Fruit fly (Drosophila melanogaster): ENCODE data around the gene Spindly.

The Spindly gene

dm6 chr2L:3555408-3556058 is 25.4 kb upstream of the Spindly start (continued):
- TF ChIP-seq CG13296 (GFP tag; optimal IDR thresholded peaks at IDR 0.05) (no peak), CHES-1-like (GFP tag; optimal IDR thresholded peaks at IDR 0.05) (no peak), pum (GFP tag; optimal IDR thresholded peaks at IDR 0.05) (no peak), ERR (GFP tag; optimal IDR thresholded peaks at IDR 0.05) (no peak), Six4 (GFP tag; optimal IDR thresholded peaks at IDR 0.05) (no peak), Optix (GFP tag; IDR thresholded peaks at IDR 0.05) (peak; percentile 51; the same call in 1 of the 3 replicates), CG18476 (GFP tag; optimal IDR thresholded peaks at IDR 0.05) (no peak), CG18619 (GFP tag; optimal IDR thresholded peaks at IDR 0.05) (no peak), tna (GFP tag; IDR thresholded peaks at IDR 0.05; ENCODE audit: partially characterized antibody) (no peak), ci (GFP tag; IDR thresholded peaks at IDR 0.05) (0 out of 3 replicates have a peak, but pooled peaks have one; percentile 20), Hr51 (GFP tag; optimal IDR thresholded peaks at IDR 0.05) (no peak), esg (GFP tag; conservative IDR thresholded peaks at IDR 0.05) (no peak), Blimp-1 (GFP tag; optimal IDR thresholded peaks at IDR 0.05) (peak; percentile 60), jing (GFP tag; optimal IDR thresholded peaks at IDR 0.05) (no peak), CG15011 (GFP tag; optimal IDR thresholded peaks at IDR 0.05) (no peak), CG18262 (tag; optimal IDR thresholded peaks at IDR 0.05) (peak; percentile 45), CG16815 (GFP tag; optimal IDR thresholded peaks at IDR 0.05) (no peak), CG4854 (GFP tag; optimal IDR thresholded peaks at IDR 0.05) (no peak), zen (tag; optimal IDR thresholded peaks at IDR 0.05) (peak; percentile 17), YL-1 (GFP tag; optimal IDR thresholded peaks at IDR 0.05) (no peak), CoRest (tag; optimal IDR thresholded peaks at IDR 0.05) (no peak), GATAe (GFP tag; conservative IDR thresholded peaks at IDR 0.05) (no peak), gro (GFP tag; optimal IDR thresholded peaks at IDR 0.05) (no peak), CG32772 (GFP tag; IDR thresholded peaks at IDR 0.05) (0 out of 2 replicates have a peak, but pooled peaks have one; percentile 23), twi (tag; optimal IDR thresholded peaks at IDR 0.05) (peak; percentile 3), fd96Cb (tag; optimal IDR thresholded peaks at IDR 0.05) (peak; percentile 7), CG17361 (GFP tag; IDR thresholded peaks at IDR 0.05) (peak; percentile 19; the same call in 1 of the 3 replicates), gcm2 (GFP tag; optimal IDR thresholded peaks at IDR 0.05) (no peak), Sry-β (GFP tag; optimal IDR thresholded peaks at IDR 0.05) (no peak), odd (GFP tag; optimal IDR thresholded peaks at IDR 0.05) (no peak), seq (GFP tag; IDR thresholded peaks at IDR 0.05) (no peak), CG8089 (GFP tag; optimal IDR thresholded peaks at IDR 0.05) (no peak), ro (GFP tag; IDR thresholded peaks at IDR 0.05) (no peak), bbx (GFP tag; IDR thresholded peaks at IDR 0.05; ENCODE audit: partially characterized antibody) (no peak), Dbx (GFP tag; IDR thresholded peaks at IDR 0.05) (no peak), CG11398 (GFP tag; optimal IDR thresholded peaks at IDR 0.05) (no peak), CG3726 (GFP tag; IDR thresholded peaks at IDR 0.05) (no peak), MBD-R2 (GFP tag; IDR thresholded peaks at IDR 0.05) (no peak), row (GFP tag; IDR thresholded peaks at IDR 0.05) (peak; percentile 60), CG6272 (GFP tag; IDR thresholded peaks at IDR 0.05) (peak; percentile 44; the same call in 1 of the 2 replicates), disco-r (GFP tag; optimal IDR thresholded peaks at IDR 0.05) (no peak), CG32532 (GFP tag; IDR thresholded peaks at IDR 0.05) (no peak), CG11695 (GFP tag; IDR thresholded peaks at IDR 0.05) (0 out of 3 replicates have a peak, but pooled peaks have one; percentile 25), CG13624 (GFP tag; optimal IDR thresholded peaks at IDR 0.05) (no peak), CTCF (GFP tag; optimal IDR thresholded peaks at IDR 0.05) (no peak), CG17385 (GFP tag; optimal IDR thresholded peaks at IDR 0.05) (no peak), NC2α (GFP tag; optimal IDR thresholded peaks at IDR 0.05) (no peak), CG4820 (GFP tag; optimal IDR thresholded peaks at IDR 0.05) (no peak), stc (GFP tag; IDR thresholded peaks at IDR 0.05) (0 out of 2 replicates have a peak, but pooled peaks have one; percentile 27), CG6765 (GFP tag; optimal IDR thresholded peaks at IDR 0.05) (no peak), pnt (GFP tag; optimal IDR thresholded peaks at IDR 0.05) (no peak)

All from whole organism, embryonic.